Fruit fly (Drosophila melanogaster) whole organism, wandering third instar larva: ENCODE results near the gene CG6184.

Experiments
- Abd-B ChIP-seq: fragments of >200 bp; optimal IDR thresholded peaks from 2 replicates; lab custom pipeline; 2017; ENCODE audit warnings: missing biosample characterization, missing genetic modification characterization
- CG32264 ChIP-seq: fragments of 200-800 bp; sonication (Bioruptor generic); optimal IDR thresholded peaks from 2 replicates; lab custom pipeline; 2016; ENCODE audit warnings: missing biosample characterization, missing genetic modification characterization
- CrebA ChIP-seq: fragments of 200-800 bp; sonication (Bioruptor generic); optimal IDR thresholded peaks from 2 replicates; lab custom pipeline; 2016; ENCODE audit warnings: missing biosample characterization, mild to moderate bottlenecking, missing genetic modification characterization, borderline replicate concordance
- Dif ChIP-seq: fragments of 200-275, 200-300 bp; sonication (Bioruptor generic); optimal IDR thresholded peaks from 2 replicates; lab custom pipeline; 2018; ENCODE audit warnings: missing biosample characterization, missing genetic modification characterization; ENCODE audit not compliant: partially characterized antibody
- GATAd ChIP-seq: sonication (Bioruptor generic); optimal IDR thresholded peaks from 2 replicates; lab custom pipeline; 2016; ENCODE audit warnings: missing biosample characterization, missing genetic modification characterization
- Hnf4 ChIP-seq: fragments of 200-800 bp; sonication (Bioruptor generic); optimal IDR thresholded peaks from 2 replicates; lab custom pipeline; 2016; ENCODE audit warnings: missing biosample characterization, mild to moderate bottlenecking, missing genetic modification characterization
- Hr78 ChIP-seq: fragments of >200 bp; optimal IDR thresholded peaks from 2 replicates; lab custom pipeline; 2017; ENCODE audit warnings: missing biosample characterization, missing genetic modification characterization
- Jra ChIP-seq: sonication (Bioruptor generic); optimal IDR thresholded peaks from 2 replicates; lab custom pipeline; 2016; ENCODE audit warnings: missing biosample characterization, missing genetic modification characterization
- Mio ChIP-seq: sonication (Bioruptor generic); optimal IDR thresholded peaks from 2 replicates; lab custom pipeline; 2016; ENCODE audit warnings: missing biosample characterization, missing genetic modification characterization
- Myc ChIP-seq: fragments of >200 bp; optimal IDR thresholded peaks from 2 replicates; lab custom pipeline; 2017
- N ChIP-seq: fragments of >200 bp; optimal IDR thresholded peaks from 2 replicates; lab custom pipeline; 2018; ENCODE audit warnings: missing biosample characterization, missing external identifiers, missing genetic modification characterization
- OdsH ChIP-seq: fragments of 200-800 bp; sonication (Bioruptor generic); optimal IDR thresholded peaks from 2 replicates; lab custom pipeline; 2016; ENCODE audit warnings: missing biosample characterization, mild to moderate bottlenecking, missing genetic modification characterization
- Rel ChIP-seq, 2 experiments: fragments of 200-800 bp; sonication (Bioruptor generic) in 1 of 2; optimal IDR thresholded peaks; 2 replicates in 1 of 2; 3 replicates in 1 of 2; lab custom pipeline; 2016 to 2019; ENCODE audit warnings: mild to moderate bottlenecking in 2 of 2, missing biosample characterization in 2 of 2, missing genetic modification characterization in 2 of 2, moderate library complexity in 1 of 2
- Vsx2 ChIP-seq: fragments of 200-300, 225-300 bp; sonication (Bioruptor generic); optimal IDR thresholded peaks from 2 replicates; lab custom pipeline; 2018; ENCODE audit warnings: missing biosample characterization, missing genetic modification characterization; ENCODE audit not compliant: partially characterized antibody
- br ChIP-seq: fragments of 200-800 bp; sonication (Bioruptor generic); optimal IDR thresholded peaks from 2 replicates; lab custom pipeline; 2016; ENCODE audit warnings: missing biosample characterization, missing genetic modification characterization
- dl ChIP-seq, 2 experiments: fragments of 175-275, 200-275 bp in 1 of 2; fragments of 200-275 bp in 1 of 2; sonication (Bioruptor generic); optimal IDR thresholded peaks; lab custom pipeline; 2018; ENCODE audit warnings: mild to moderate bottlenecking in 2 of 2, missing biosample characterization in 2 of 2, missing genetic modification characterization in 2 of 2, moderate library complexity in 2 of 2; ENCODE audit not compliant: partially characterized antibody in 2 of 2, insufficient read depth in 1 of 2
- dmrt93B ChIP-seq: fragments of 200-800 bp; sonication (Bioruptor generic); optimal IDR thresholded peaks from 2 replicates; lab custom pipeline; 2018; ENCODE audit warnings: missing biosample characterization, mild to moderate bottlenecking, missing genetic modification characterization
- dsf ChIP-seq: sonication (Bioruptor generic); optimal IDR thresholded peaks from 2 replicates; lab custom pipeline; 2016; ENCODE audit warnings: missing biosample characterization, missing genetic modification characterization, borderline replicate concordance
- ey ChIP-seq: fragments of 200-800 bp; sonication (Bioruptor generic); optimal IDR thresholded peaks from 2 replicates; lab custom pipeline; 2016; ENCODE audit warnings: missing biosample characterization, missing genetic modification characterization
- foxo ChIP-seq, 2 experiments: fragments of 200-800 bp; sonication (Bioruptor generic); optimal IDR thresholded peaks; 2 replicates in 1 of 2; 3 replicates in 1 of 2; lab custom pipeline; 2016 to 2017; ENCODE audit warnings: missing biosample characterization in 2 of 2, missing genetic modification characterization in 2 of 2
- h ChIP-seq: fragments of 200-800 bp; sonication (Bioruptor generic); optimal IDR thresholded peaks from 3 replicates; lab custom pipeline; 2016; ENCODE audit warnings: missing biosample characterization, mild to moderate bottlenecking, missing genetic modification characterization
- jim ChIP-seq: fragments of 175-275, 200-325 bp; sonication (Bioruptor generic); optimal IDR thresholded peaks from 2 replicates; lab custom pipeline; 2016; ENCODE audit warnings: missing biosample characterization, mild to moderate bottlenecking, missing genetic modification characterization
- lola ChIP-seq: fragments of >200 bp; optimal IDR thresholded peaks from 2 replicates; lab custom pipeline; 2017; ENCODE audit warnings: missing biosample characterization, missing genetic modification characterization
- pan ChIP-seq: fragments of >200 bp; optimal IDR thresholded peaks from 2 replicates; lab custom pipeline; 2017
- psq ChIP-seq: fragments of 200-800 bp; sonication (Bioruptor generic); optimal IDR thresholded peaks from 3 replicates; lab custom pipeline; 2017; ENCODE audit warnings: missing biosample characterization, mild to moderate bottlenecking, missing genetic modification characterization, moderate library complexity
- rgr ChIP-seq: fragments of 200-800 bp; sonication (Bioruptor generic); optimal IDR thresholded peaks from 3 replicates; lab custom pipeline; 2016; ENCODE audit warnings: missing biosample characterization, mild to moderate bottlenecking, missing genetic modification characterization
- sage ChIP-seq: fragments of 200-800 bp; sonication (Bioruptor generic); optimal IDR thresholded peaks from 2 replicates; lab custom pipeline; 2016; ENCODE audit warnings: missing biosample characterization, mild to moderate bottlenecking, missing genetic modification characterization
- tai ChIP-seq: sonication (Bioruptor generic); optimal IDR thresholded peaks from 2 replicates; lab custom pipeline; 2016; ENCODE audit warnings: missing biosample characterization, missing genetic modification characterization
- usp ChIP-seq: fragments of >200 bp; optimal IDR thresholded peaks from 2 replicates; lab custom pipeline; 2017; ENCODE audit warnings: missing biosample characterization, missing genetic modification characterization
- woc ChIP-seq: sonication (Bioruptor generic); optimal IDR thresholded peaks from 2 replicates; lab custom pipeline; 2016; ENCODE audit warnings: missing biosample characterization, mild to moderate bottlenecking, missing genetic modification characterization

The CG6184 gene

dm6 chr3R:19638004-19638403 lies 19.7 kb downstream of the CG6184 start:
- TF ChIP-seq rgr (GFP tag; lab: Kevin White, UChicago) (no peak), Myc (lab: Kevin White, UChicago) (no peak), lola (GFP tag; lab: Kevin White, UChicago) (no peak), br (GFP tag; lab: Kevin White, UChicago) (no peak), GATAd (GFP tag; lab: Kevin White, UChicago) (no peak), psq (GFP tag; lab: Kevin White, UChicago) (no peak), usp (GFP tag; lab: Kevin White, UChicago) (no peak), Abd-B (GFP tag; lab: Kevin White, UChicago) (no peak), Jra (no peak), dl (GFP tag; optimal IDR thresholded peaks at IDR 0.05; lab: Kevin White, UChicago; ENCODE audit: insufficient read depth in 1 of 2, partially characterized antibody in 2 of 2) (no peak), CrebA (GFP tag; lab: Kevin White, UChicago) (no peak), woc (GFP tag; lab: Kevin White, UChicago) (no peak), OdsH (no peak), pan (lab: Kevin White, UChicago) (no peak), Rel (GFP tag; optimal IDR thresholded peaks at IDR 0.05; lab: Kevin White, UChicago) (no peak), Rel (tag; optimal IDR thresholded peaks at IDR 0.05; lab: Kevin White, UChicago) (no peak), h (GFP tag; lab: Kevin White, UChicago) (no peak)

dm6 chr3R:19634649-19635048 lies 23.0 kb downstream of the CG6184 start, which contains the start of gene CG34138:
Gene CG34138 (plus strand): TSS chr3R:19634949.
- TF ChIP-seq Vsx2 (GFP tag; lab: Kevin White, UChicago) (no peak), Mio (GFP tag; lab: Kevin White, UChicago) (no peak), dmrt93B (GFP tag; lab: Kevin White, UChicago) (no peak), Hr78 (GFP tag; lab: Kevin White, UChicago) (no peak), foxo (GFP tag; optimal IDR thresholded peaks at IDR 0.05; lab: Kevin White, UChicago) (no peak), psq (GFP tag; lab: Kevin White, UChicago) (no peak), Dif (GFP tag; lab: Kevin White, UChicago) (no peak), rgr (GFP tag; lab: Kevin White, UChicago) (no peak), jim (GFP tag; lab: Kevin White, UChicago) (no peak), lola (GFP tag; lab: Kevin White, UChicago) (no peak), CG32264 (GFP tag; lab: Kevin White, UChicago) (no peak), br (GFP tag; lab: Kevin White, UChicago) (no peak), Abd-B (GFP tag; lab: Kevin White, UChicago) (no peak), CrebA (GFP tag; lab: Kevin White, UChicago) (no peak), Hnf4 (no peak), sage (GFP tag; lab: Kevin White, UChicago) (no peak), pan (lab: Kevin White, UChicago) (no peak), ey (no peak), woc (GFP tag; lab: Kevin White, UChicago) (no peak), tai (no peak)

dm6 chr3R:19632685-19633116 lies 25.0 kb downstream of the CG6184 start, which contains the start of gene CG6231:
Gene CG6231 (minus strand): TSS chr3R:19632718.
- TF ChIP-seq dl (GFP tag; optimal IDR thresholded peaks at IDR 0.05; lab: Kevin White, UChicago; ENCODE audit: insufficient read depth in 1 of 2, partially characterized antibody in 2 of 2) (peak; percentile 11 to 26), h (GFP tag; lab: Kevin White, UChicago) (peak; percentile 34), lola (GFP tag; lab: Kevin White, UChicago) (no peak), Hr78 (GFP tag; lab: Kevin White, UChicago) (no peak), Dif (GFP tag; lab: Kevin White, UChicago) (peak; percentile 63), Abd-B (GFP tag; lab: Kevin White, UChicago) (no peak), GATAd (GFP tag; lab: Kevin White, UChicago) (no peak), Vsx2 (GFP tag; lab: Kevin White, UChicago) (peak; percentile 44)

- TF ChIP-seq dsf (no peak), N (no peak), pan (lab: Kevin White, UChicago) (peak; percentile 26)
- TF ChIP-seq, all 38 proteins: peak for 1
These were observed 29.7 kb downstream of the CG6184 start for dm6 chr3R:19627792-19628522.
